Fruit fly (Drosophila melanogaster) whole organism, embryonic: ENCODE measurements around the gene CG5235.

ENCODE experiments used
- ATbp ChIP-seq: fragments of 200-800 bp; sonication (Bioruptor generic); optimal IDR thresholded peaks from 2 replicates; lab custom pipeline; 2017; ENCODE audit warnings: missing biosample characterization, mild to moderate bottlenecking, missing genetic modification characterization, missing genetic modification reagents
- Asciz ChIP-seq: fragments of 200-800 bp; sonication (Bioruptor generic); optimal IDR thresholded peaks from 2 replicates; lab custom pipeline; 2017; ENCODE audit warnings: missing biosample characterization, mild to moderate bottlenecking, missing genetic modification characterization, missing genetic modification reagents
- Bdp1 ChIP-seq: fragments of 200-800 bp; sonication (Bioruptor generic); optimal IDR thresholded peaks from 3 replicates; lab custom pipeline; 2016; ENCODE audit warnings: missing biosample characterization, missing genetic modification characterization
- CG10959 ChIP-seq: fragments of 200-800 bp; sonication (Bioruptor generic); IDR thresholded peaks from 2 replicates; pipeline ENCODE4 v1.3.6; 2022; ENCODE audit warnings: missing biosample characterization, missing genetic modification characterization
- CG10979 ChIP-seq: fragments of 200-800 bp; sonication (Bioruptor generic); optimal IDR thresholded peaks from 2 replicates; lab custom pipeline; 2018; ENCODE audit warnings: missing biosample characterization, mild to moderate bottlenecking, missing genetic modification characterization, moderate library complexity
- CG12219 ChIP-seq: fragments of 200-800 bp; sonication (Bioruptor generic); optimal IDR thresholded peaks from 3 replicates; lab custom pipeline; 2018; ENCODE audit warnings: missing biosample characterization, mild to moderate bottlenecking, missing genetic modification characterization
- CG15479 ChIP-seq: fragments of 200-800 bp; sonication (Bioruptor generic); optimal IDR thresholded peaks from 3 replicates; lab custom pipeline; 2019; ENCODE audit warnings: missing biosample characterization, mild to moderate bottlenecking, missing genetic modification characterization, moderate library complexity
- CG18262 ChIP-seq: fragments of 200-800 bp; optimal IDR thresholded peaks from 3 replicates; lab custom pipeline; 2019; ENCODE audit warnings: missing biosample characterization, mild to moderate bottlenecking, missing genetic modification characterization, moderate library complexity
- CG2889 ChIP-seq: fragments of 200-800 bp; sonication (Bioruptor generic); IDR thresholded peaks from 3 replicates; pipeline ENCODE4 v1.3.6; 2022; ENCODE audit warnings: missing biosample characterization, missing genetic modification characterization
- CG31441 ChIP-seq: fragments of 200-800 bp; sonication (Bioruptor generic); IDR thresholded peaks from 2 replicates; pipeline ENCODE4 v1.3.6; 2022; ENCODE audit warnings: missing biosample characterization, missing genetic modification characterization
- CG3407 ChIP-seq: fragments of 200-800 bp; sonication (Bioruptor generic); optimal IDR thresholded peaks from 2 replicates; lab custom pipeline; 2018; ENCODE audit warnings: missing biosample characterization, mild to moderate bottlenecking, missing genetic modification characterization
- CG3847 ChIP-seq: fragments of 200-800 bp; sonication (Bioruptor generic); IDR thresholded peaks from 2 replicates; pipeline ENCODE4 v1.3.6; 2022; ENCODE audit warnings: missing biosample characterization, missing genetic modification characterization
- CG4360 ChIP-seq: fragments of 200-800 bp; sonication (Bioruptor generic); IDR thresholded peaks from 2 replicates; pipeline ENCODE4 v1.3.6; 2022; ENCODE audit warnings: missing biosample characterization, missing genetic modification characterization
- CG4424 ChIP-seq: fragments of 200-800 bp; sonication (Bioruptor generic); optimal IDR thresholded peaks from 3 replicates; lab custom pipeline; 2016; ENCODE audit warnings: missing biosample characterization, missing genetic modification characterization
- CG4730 ChIP-seq: fragments of 200-800 bp; sonication (Bioruptor generic); IDR thresholded peaks from 2 replicates; pipeline ENCODE4 v1.3.6; 2022; ENCODE audit warnings: missing biosample characterization, missing genetic modification characterization
- CG5245 ChIP-seq: fragments of 200-800 bp; sonication (Bioruptor generic); optimal IDR thresholded peaks from 3 replicates; lab custom pipeline; 2016; ENCODE audit warnings: missing biosample characterization, missing genetic modification characterization
- CG6254 ChIP-seq: fragments of 200-800 bp; sonication (Bioruptor generic); optimal IDR thresholded peaks from 3 replicates; lab custom pipeline; 2017; ENCODE audit warnings: mild to moderate bottlenecking, missing biosample characterization, missing genetic modification reagents, missing genetic modification characterization
- CG6689 ChIP-seq: fragments of 200-800 bp; sonication (Bioruptor generic); IDR thresholded peaks from 2 replicates; pipeline ENCODE4 v1.3.6; 2022; ENCODE audit warnings: missing biosample characterization, missing genetic modification characterization
- CG7357 ChIP-seq: fragments of 200-800 bp; sonication (Bioruptor generic); IDR thresholded peaks from 3 replicates; pipeline ENCODE4 v1.3.6; 2022; ENCODE audit warnings: missing biosample characterization, missing genetic modification characterization
- CG7745 ChIP-seq: fragments of 200-800 bp; sonication (Bioruptor generic); optimal IDR thresholded peaks from 2 replicates; lab custom pipeline; 2018; ENCODE audit warnings: missing biosample characterization, mild to moderate bottlenecking, missing genetic modification characterization, moderate library complexity
- CG8281 ChIP-seq: fragments of 200-800 bp; sonication (Bioruptor generic); optimal IDR thresholded peaks from 2 replicates; lab custom pipeline; 2018; ENCODE audit warnings: missing biosample characterization, mild to moderate bottlenecking, missing genetic modification characterization, moderate library complexity
- Chrac-16 ChIP-seq: fragments of 200-800 bp; sonication (Bioruptor generic); optimal IDR thresholded peaks from 3 replicates; lab custom pipeline; 2016; ENCODE audit warnings: missing biosample characterization, missing genetic modification characterization
- D ChIP-seq, 2 experiments: fragments of 200-800 bp in 1 of 2; fragments of >200 bp in 1 of 2; sonication (Bioruptor generic) in 1 of 2; optimal IDR thresholded peaks; 2 replicates in 1 of 2; 3 replicates in 1 of 2; lab custom pipeline; 2017; ENCODE audit warnings: mild to moderate bottlenecking in 1 of 2, missing biosample characterization in 1 of 2, missing genetic modification characterization in 1 of 2, missing genetic modification reagents in 1 of 2
- Doc2 ChIP-seq: fragments of 200-800 bp; sonication (Bioruptor generic); IDR thresholded peaks from 2 replicates; pipeline ENCODE4 v1.3.6; 2022; ENCODE audit warnings: missing biosample characterization, missing genetic modification characterization
- HLH4C ChIP-seq: fragments of 200-800 bp; sonication (Bioruptor generic); IDR thresholded peaks from 3 replicates; pipeline ENCODE4 v1.3.6; 2022; ENCODE audit warnings: missing biosample characterization, missing genetic modification characterization; ENCODE audit not compliant: partially characterized antibody
- HLHmδ ChIP-seq: fragments of 200-800 bp; sonication (Bioruptor generic); optimal IDR thresholded peaks from 2 replicates; lab custom pipeline; 2018; ENCODE audit warnings: missing biosample characterization, mild to moderate bottlenecking, missing genetic modification characterization, moderate library complexity
- Hr51 ChIP-seq, 2 experiments: fragments of 200-800 bp; sonication (Bioruptor generic); optimal IDR thresholded peaks; 2 replicates in 1 of 2; 3 replicates in 1 of 2; lab custom pipeline; 2016 to 2018; ENCODE audit warnings: missing biosample characterization in 2 of 2, missing genetic modification characterization in 2 of 2, mild to moderate bottlenecking in 1 of 2, moderate library complexity in 1 of 2
- Hr78 ChIP-seq, 2 experiments: fragments of 200-800 bp in 1 of 2; fragments of >200 bp in 1 of 2; sonication (Bioruptor generic) in 1 of 2; optimal IDR thresholded peaks; 2 replicates each; lab custom pipeline; 2017 to 2019; ENCODE audit warnings: missing biosample characterization in 2 of 2, missing genetic modification characterization in 2 of 2, mild to moderate bottlenecking in 1 of 2, moderate library complexity in 1 of 2
- Lhr ChIP-seq: fragments of 200-800 bp; sonication (Bioruptor generic); optimal IDR thresholded peaks from 3 replicates; lab custom pipeline; 2017; ENCODE audit warnings: mild to moderate bottlenecking, missing biosample characterization, missing genetic modification reagents, missing genetic modification characterization
- Med ChIP-seq: fragments of 200-800 bp; sonication (Bioruptor generic); peaks from one replicate; lab custom pipeline; 2016; ENCODE audit warnings: missing biosample characterization, missing genetic modification characterization, mild to moderate bottlenecking, inconsistent platforms, moderate library complexity
- Xrp1 ChIP-seq: fragments of 200-800 bp; sonication (Bioruptor generic); IDR thresholded peaks from 2 replicates; pipeline ENCODE4 v1.3.6; 2022; ENCODE audit warnings: missing biosample characterization, missing genetic modification characterization
- bowl ChIP-seq: fragments of 200-800 bp; sonication (Bioruptor generic); IDR thresholded peaks from 2 replicates; pipeline ENCODE4 v1.3.6; 2022; ENCODE audit warnings: missing biosample characterization, missing genetic modification characterization
- bsh ChIP-seq, 2 experiments: fragments of 200-800 bp; sonication (Bioruptor generic); optimal IDR thresholded peaks; 2 replicates each; lab custom pipeline; 2017 to 2018; ENCODE audit warnings: mild to moderate bottlenecking in 2 of 2, missing biosample characterization in 2 of 2, missing genetic modification characterization in 2 of 2, moderate library complexity in 1 of 2
- chinmo ChIP-seq: fragments of 200-800 bp; sonication (Bioruptor generic); IDR thresholded peaks from 4 replicates; pipeline ENCODE4 v1.3.6; 2022; ENCODE audit warnings: missing biosample characterization, missing genetic modification characterization; ENCODE audit not compliant: partially characterized antibody
- corto ChIP-seq: fragments of 200-800 bp; sonication (Bioruptor generic); optimal IDR thresholded peaks from 2 replicates; lab custom pipeline; 2016; ENCODE audit warnings: missing biosample characterization, mild to moderate bottlenecking, missing genetic modification characterization, moderate library complexity
- dmrt11E ChIP-seq: fragments of 200-800 bp; sonication (Bioruptor generic); optimal IDR thresholded peaks from 3 replicates; lab custom pipeline; 2018; ENCODE audit warnings: missing biosample characterization, mild to moderate bottlenecking, missing genetic modification characterization, moderate library complexity
- ftz-f1 ChIP-seq: fragments of 200-800 bp; sonication (Bioruptor generic); optimal IDR thresholded peaks from 2 replicates; lab custom pipeline; 2016; ENCODE audit warnings: missing biosample characterization, missing genetic modification characterization
- gem ChIP-seq: fragments of 200-800 bp; sonication (Bioruptor generic); optimal IDR thresholded peaks from 2 replicates; lab custom pipeline; 2019; ENCODE audit warnings: missing biosample characterization, mild to moderate bottlenecking, missing genetic modification characterization, moderate library complexity
- lmd ChIP-seq: fragments of 200-800 bp; sonication (Bioruptor generic); IDR thresholded peaks from 2 replicates; pipeline ENCODE4 v1.3.6; 2022; ENCODE audit warnings: missing biosample characterization, missing genetic modification characterization
- lola ChIP-seq, 3 experiments: fragments of >200 bp in 2 of 3; fragments of 200-800 bp in 1 of 3; sonication (Bioruptor generic) in 1 of 3; optimal IDR thresholded peaks; 2 replicates each; lab custom pipeline; 2017 to 2019; ENCODE audit warnings: missing biosample characterization in 3 of 3, missing genetic modification characterization in 3 of 3, mild to moderate bottlenecking in 1 of 3, moderate library complexity in 1 of 3
- nom ChIP-seq: fragments of 200-800 bp; sonication (Bioruptor generic); optimal IDR thresholded peaks from 2 replicates; lab custom pipeline; 2017; ENCODE audit warnings: missing biosample characterization, missing genetic modification characterization, mild to moderate bottlenecking, moderate library complexity, missing genetic modification reagents
- pho ChIP-seq: fragments of 200-800 bp; sonication (Bioruptor generic); optimal IDR thresholded peaks from 2 replicates; lab custom pipeline; 2016; ENCODE audit warnings: missing biosample characterization, missing genetic modification characterization
- pros ChIP-seq: fragments of 200-800 bp; sonication (Bioruptor generic); optimal IDR thresholded peaks from 3 replicates; lab custom pipeline; 2019; ENCODE audit warnings: missing biosample characterization, mild to moderate bottlenecking, missing genetic modification characterization, moderate library complexity
- rib ChIP-seq: fragments of 200-800 bp; sonication (Bioruptor generic); IDR thresholded peaks from 2 replicates; pipeline ENCODE4 v1.3.6; 2022; ENCODE audit warnings: missing biosample characterization, missing genetic modification characterization
- sens-2 ChIP-seq: fragments of 200-800 bp; sonication (Bioruptor generic); IDR thresholded peaks from 2 replicates; pipeline ENCODE4 v1.3.6; 2022; ENCODE audit warnings: missing biosample characterization, missing genetic modification characterization
- sna ChIP-seq: fragments of 200-800 bp; sonication (Bioruptor generic); IDR thresholded peaks from 2 replicates; pipeline ENCODE4 v1.3.6; 2022; ENCODE audit warnings: missing biosample characterization, missing genetic modification characterization; ENCODE audit not compliant: partially characterized antibody
- zfh1 ChIP-seq: fragments of 200-800 bp; sonication (Bioruptor generic); IDR thresholded peaks from 3 replicates; pipeline ENCODE4 v1.3.6; 2022; ENCODE audit warnings: missing biosample characterization, missing genetic modification characterization

CG5235 gene

dm6 chr3L:16056101-16056891 lies 33.9 kb downstream of the CG5235 start (continued):
- TF ChIP-seq CG7357 (GFP tag; lab: Robert Waterston, UW) (no peak), Hr78 (GFP tag; optimal IDR thresholded peaks at IDR 0.05; lab: Kevin White, UChicago) (peak in 1 of 2 experiments; percentile 71), CG8281 (tag; lab: Kevin White, UChicago) (peak; percentile 3), Chrac-16 (GFP tag; lab: Kevin White, UChicago) (no peak), rib (GFP tag; lab: Robert Waterston, UW) (no peak), CG6254 (GFP tag; lab: Kevin White, UChicago) (peak; percentile 0), Xrp1 (GFP tag; lab: Robert Waterston, UW) (peak; percentile 67), CG15479 (GFP tag; lab: Kevin White, UChicago) (no peak), Lhr (GFP tag; lab: Kevin White, UChicago) (peak; percentile 3), CG3407 (GFP tag; lab: Kevin White, UChicago) (peak; percentile 18), CG4360 (GFP tag; lab: Robert Waterston, UW) (0 out of 2 replicates have a peak, but pooled peaks have one; percentile 12), lola (GFP tag; optimal IDR thresholded peaks at IDR 0.05; lab: Kevin White, UChicago) (peak in 1 of 3 experiments; percentile 24), CG2889 (GFP tag; lab: Robert Waterston, UW) (no peak), Doc2 (GFP tag; lab: Robert Waterston, UW) (no peak), Asciz (GFP tag; lab: Kevin White, UChicago) (peak; percentile 49), CG10979 (tag; lab: Kevin White, UChicago) (peak; percentile 27), gem (peak; percentile 50), zfh1 (peak; percentile 40; the same call in 1 of the 3 replicates), ftz-f1 (GFP tag; lab: Kevin White, UChicago) (peak; percentile 74), dmrt11E (tag; lab: Kevin White, UChicago) (peak; percentile 57), HLHmδ (GFP tag; lab: Kevin White, UChicago) (peak; percentile 55), chinmo (0 out of 4 replicates have a peak, but pooled peaks have one; percentile 72), corto (no peak), Med (GFP tag; lab: Kevin White, UChicago) (peak; percentile 56), lmd (GFP tag; lab: Robert Waterston, UW) (no peak), Hr51 (GFP tag; optimal IDR thresholded peaks at IDR 0.05; lab: Kevin White, UChicago) (no peak), pho (GFP tag; lab: Kevin White, UChicago) (no peak), Bdp1 (no peak), pros (no peak), HLH4C (no peak), CG4730 (GFP tag; lab: Robert Waterston, UW) (no peak), D (optimal IDR thresholded peaks at IDR 0.05; lab: Kevin White, UChicago) (no peak), D (GFP tag; optimal IDR thresholded peaks at IDR 0.05; lab: Kevin White, UChicago) (peak; percentile 39), CG3847 (GFP tag; lab: Robert Waterston, UW) (no peak), CG31441 (GFP tag; lab: Robert Waterston, UW) (peak; percentile 26; the same call in 1 of the 2 replicates), sna (GFP tag; lab: Robert Waterston, UW) (no peak), CG18262 (peak; percentile 43), CG7745 (tag; lab: Kevin White, UChicago) (peak; percentile 46), CG5245 (GFP tag; lab: Kevin White, UChicago) (no peak), CG12219 (GFP tag; lab: Kevin White, UChicago) (no peak), CG4424 (peak; percentile 11), nom (GFP tag; lab: Kevin White, UChicago) (peak; percentile 39), bowl (no peak), sens-2 (GFP tag; lab: Robert Waterston, UW) (no peak), CG6689 (GFP tag; lab: Robert Waterston, UW) (no peak), bsh (GFP tag; optimal IDR thresholded peaks at IDR 0.05; lab: Kevin White, UChicago) (peak in 1 of 2 experiments; percentile 56), ATbp (GFP tag; lab: Kevin White, UChicago) (peak; percentile 37), CG10959 (0 out of 2 replicates have a peak, but pooled peaks have one; percentile 11)
